Worm (Caenorhabditis elegans) whole organism, L4 larva: ENCODE data around the gene str-249.

ENCODE experiments used
- aha-1 ChIP-seq: fragments of 150-350 bp; peaks from one replicate; lab custom pipeline; 2014; ENCODE audit warnings: missing biosample characterization, missing genetic modification characterization
- aly-2 ChIP-seq: sonication (generic microtip); optimal IDR thresholded peaks from 2 replicates; lab custom pipeline; 2018; ENCODE audit warnings: missing biosample characterization, missing genetic modification characterization
- duxl-1 ChIP-seq: sonication (generic microtip); optimal IDR thresholded peaks from 2 replicates; lab custom pipeline; 2016; ENCODE audit warnings: mild to moderate bottlenecking, missing genetic modification characterization, moderate library complexity, missing compliant biosample characterization; ENCODE audit not compliant: poor library complexity
- unc-62 ChIP-seq, 3 experiments: fragments of 150-350 bp in 1 of 3; sonication (generic microtip); optimal IDR thresholded peaks in 2 of 3; peaks in 1 of 3; 1 replicate in 1 of 3; 2 replicates in 2 of 3; lab custom pipeline; 2014 to 2017; ENCODE audit warnings: missing biosample characterization in 3 of 3, missing genetic modification characterization in 3 of 3, missing genetic modification reagents in 3 of 3, missing genotype in 1 of 3

- TF ChIP-seq unc-62 (GFP tag; optimal IDR thresholded peaks at IDR 0.05 in 1 of 2; lab: Kevin White, UChicago) (no peak), unc-62 (tag; optimal IDR thresholded peaks at IDR 0.05; lab: Kevin White, UChicago) (no peak), aly-2 (tag; lab: Kevin White, UChicago) (no peak), duxl-1 (tag; lab: Kevin White, UChicago) (no peak), aha-1 (tag; lab: Kevin White, UChicago) (no peak)
These were observed 17.0 kb upstream of the str-249 start, which contains the start of gene R13A1.3 for ce11 chrIV:7203696-7204095.
